Fruit fly (Drosophila melanogaster): Measurements from ENCODE around the gene Ibf2.
A peak's percentile ranks its signal among the peaks of the same experiment; 100 is the strongest.

Ibf2 gene

DNA sequence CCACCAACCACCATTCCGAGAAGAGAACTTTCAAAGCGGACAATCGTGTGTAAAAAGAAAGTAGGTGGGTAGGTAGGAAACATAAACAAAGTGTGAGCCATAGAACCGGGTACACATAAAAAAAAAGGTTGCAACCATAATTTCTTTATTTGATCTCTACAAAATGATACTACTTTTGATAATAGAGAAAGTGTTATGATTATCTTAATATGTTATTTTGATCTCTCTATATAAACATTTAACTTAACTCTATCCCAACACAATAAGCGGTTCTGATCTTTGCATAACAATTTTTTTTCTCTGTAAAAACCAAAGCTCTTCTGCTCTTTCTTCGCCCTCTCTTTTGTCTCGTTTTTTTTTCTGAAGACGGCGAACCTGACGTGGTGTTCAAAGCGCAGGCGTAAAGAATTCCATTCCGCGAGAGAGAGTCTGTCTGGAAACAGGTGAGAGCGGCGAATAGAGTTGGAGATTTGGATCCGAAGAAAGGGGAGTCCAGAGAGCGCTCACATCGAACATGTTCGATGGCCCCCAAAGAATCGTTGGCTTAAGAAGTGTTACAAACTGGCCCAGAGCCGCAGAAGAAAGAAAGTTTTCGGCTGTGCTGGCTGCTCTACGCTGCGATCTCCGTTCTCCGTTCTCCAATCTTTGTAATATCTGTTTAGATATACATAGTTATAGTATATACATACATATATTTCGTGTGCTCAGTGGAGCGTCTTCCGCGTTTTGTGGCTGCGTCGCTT, 11.3 kb downstream of the Ibf2 start:
- TF ChIP-seq Pif1B (GFP tag; optimal IDR thresholded peaks at IDR 0.05) (peak; percentile 69), CG8159 (tag; optimal IDR thresholded peaks at IDR 0.05) (peak; percentile 80), CG9948 (tag; optimal IDR thresholded peaks at IDR 0.05) (peak; percentile 72), CG14655 (GFP tag; optimal IDR thresholded peaks at IDR 0.05) (peak; percentile 90), rn (GFP tag; IDR thresholded peaks at IDR 0.05) (no peak), EcR (GFP tag; optimal IDR thresholded peaks at IDR 0.05) (peak; percentile 36), CG13204 (GFP tag; optimal IDR thresholded peaks at IDR 0.05) (peak; percentile 29), CG4496 (GFP tag; IDR thresholded peaks at IDR 0.05) (peak; percentile 68), CG8301 (tag; optimal IDR thresholded peaks at IDR 0.05) (peak; percentile 90), D1 (tag; optimal IDR thresholded peaks at IDR 0.05) (peak; percentile 94), fd96Ca (GFP tag; IDR thresholded peaks at IDR 0.05) (no peak), Ets98B (GFP tag; IDR thresholded peaks at IDR 0.05) (peak; percentile 77), CG17806 (tag; optimal IDR thresholded peaks at IDR 0.05) (peak; percentile 81), Pif1A (GFP tag; optimal IDR thresholded peaks at IDR 0.05) (peak; percentile 87), Snoo (tag; optimal IDR thresholded peaks at IDR 0.05) (peak; percentile 81), CG32121 (GFP tag; IDR thresholded peaks at IDR 0.05) (0 out of 2 replicates have a peak, but pooled peaks have one; percentile 31), CG34367 (tag; optimal IDR thresholded peaks at IDR 0.05) (peak; percentile 67), gl (tag; optimal IDR thresholded peaks at IDR 0.05) (peak; percentile 50), CG10348 (GFP tag; IDR thresholded peaks at IDR 0.05) (no peak), CG15710 (tag; optimal IDR thresholded peaks at IDR 0.05) (peak; percentile 71), CG12605 (GFP tag; IDR thresholded peaks at IDR 0.05) (peak; percentile 81)

DNA sequence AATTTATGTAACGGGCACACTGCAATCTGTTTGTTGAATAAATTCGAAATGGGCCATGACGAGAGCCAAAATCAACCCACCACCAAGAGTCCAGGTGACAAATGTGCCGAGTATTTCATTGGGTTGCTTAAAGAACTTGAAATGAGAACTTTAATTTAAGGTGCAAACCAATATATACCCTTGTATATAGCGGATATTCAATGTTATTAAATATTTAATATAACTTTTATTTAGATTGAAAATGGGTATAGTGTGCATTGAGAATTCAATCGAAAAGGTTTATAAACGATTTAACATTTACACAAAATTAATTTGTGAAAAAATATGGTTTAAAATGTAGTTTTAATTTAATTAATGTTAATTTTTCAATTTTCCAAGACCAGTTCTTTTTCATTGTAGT, 11.9 kb downstream of the Ibf2 start, which contains the start of gene CG8420:
CG8420 (plus strand) TSS at position 284 of the 400 bp plus-strand sequence.
- no peak for TF ChIP-seq CG8301 (tag; optimal IDR thresholded peaks at IDR 0.05)
- no peak for TF ChIP-seq EcR (GFP tag; optimal IDR thresholded peaks at IDR 0.05)
- no peak for TF ChIP-seq CG10348 (GFP tag; IDR thresholded peaks at IDR 0.05)
- no peak for TF ChIP-seq CG8159 (tag; optimal IDR thresholded peaks at IDR 0.05)

DNA sequence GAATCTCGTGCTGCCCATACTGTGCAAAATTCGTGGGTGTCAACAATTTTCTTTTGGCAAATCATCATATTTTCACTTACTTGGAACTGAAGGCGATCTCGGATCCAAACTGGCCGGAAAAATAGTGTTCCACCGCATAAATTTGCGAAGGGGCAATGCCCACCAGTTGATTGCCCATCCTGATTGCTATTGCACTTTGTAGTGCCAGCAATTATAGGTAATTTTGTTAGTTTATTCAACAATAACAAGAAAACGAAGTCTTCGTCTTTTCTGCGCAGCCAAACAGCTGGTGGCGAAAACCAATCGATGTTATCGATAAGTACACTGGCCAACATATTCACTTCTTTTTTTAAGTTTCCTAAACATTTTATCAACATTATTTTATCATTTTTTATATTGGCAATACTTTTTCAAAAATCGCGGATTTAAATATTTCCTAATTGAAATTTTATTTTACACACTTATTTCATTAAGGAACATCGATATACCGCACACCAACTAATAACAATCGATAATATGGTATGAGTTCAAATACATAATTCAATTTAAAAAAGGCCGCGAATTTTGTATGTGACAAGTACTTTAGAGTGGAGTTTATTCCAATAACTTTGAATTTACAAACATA, 12.6 kb downstream of the Ibf2 start, which contains the start of gene Vps15:
Vps15 (minus strand) TSS at position 294 of the 625 bp plus-strand sequence.
- TF ChIP-seq CG32121 (GFP tag; IDR thresholded peaks at IDR 0.05) (peak; percentile 76), fd96Ca (GFP tag; IDR thresholded peaks at IDR 0.05) (no peak), rn (GFP tag; IDR thresholded peaks at IDR 0.05) (no peak), CG12605 (GFP tag; IDR thresholded peaks at IDR 0.05) (peak; percentile 16; the same call in 1 of the 2 replicates), EcR (GFP tag; optimal IDR thresholded peaks at IDR 0.05) (peak; percentile 48), Pif1A (GFP tag; optimal IDR thresholded peaks at IDR 0.05) (peak; percentile 35), Snoo (tag; optimal IDR thresholded peaks at IDR 0.05) (peak; percentile 51), CG9948 (tag; optimal IDR thresholded peaks at IDR 0.05) (peak; percentile 55), D1 (tag; optimal IDR thresholded peaks at IDR 0.05) (peak; percentile 89), CG10348 (GFP tag; IDR thresholded peaks at IDR 0.05) (no peak), CG8301 (tag; optimal IDR thresholded peaks at IDR 0.05) (peak; percentile 57), CG8159 (tag; optimal IDR thresholded peaks at IDR 0.05) (peak; percentile 79), CG17806 (tag; optimal IDR thresholded peaks at IDR 0.05) (peak; percentile 69), CG15710 (tag; optimal IDR thresholded peaks at IDR 0.05) (peak; percentile 65), CG4496 (GFP tag; IDR thresholded peaks at IDR 0.05) (peak; percentile 80), gl (tag; optimal IDR thresholded peaks at IDR 0.05) (peak; percentile 24), CG13204 (GFP tag; optimal IDR thresholded peaks at IDR 0.05) (no peak), CG14655 (GFP tag; optimal IDR thresholded peaks at IDR 0.05) (peak; percentile 43), Ets98B (GFP tag; IDR thresholded peaks at IDR 0.05) (peak; percentile 73), CG34367 (tag; optimal IDR thresholded peaks at IDR 0.05) (peak; percentile 33), Pif1B (GFP tag; optimal IDR thresholded peaks at IDR 0.05) (peak; percentile 35)

DNA sequence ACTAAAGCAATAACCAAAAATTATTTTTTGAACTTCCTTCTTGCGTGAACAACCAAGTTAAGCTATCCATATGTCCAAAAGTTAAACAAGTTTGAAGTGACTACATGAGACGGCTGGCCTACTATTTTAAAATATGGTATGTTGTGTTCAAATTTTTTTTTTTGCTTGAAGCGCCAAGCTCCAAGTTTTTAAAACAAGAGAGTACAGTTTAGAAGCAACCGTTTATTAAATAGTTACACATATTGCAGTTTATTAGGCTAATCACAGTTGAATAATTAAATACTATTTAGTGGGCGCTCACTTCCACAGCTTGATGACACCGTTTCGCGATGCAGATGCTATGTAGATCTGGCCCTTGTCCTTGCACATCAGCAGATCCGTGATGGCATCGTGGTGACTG, 17.7 kb downstream of the Ibf2 start, which contains the start of gene D1:
D1 (minus strand) TSS at position 101 of the 400 bp plus-strand sequence.
- TF ChIP-seq CG12605 (GFP tag; IDR thresholded peaks at IDR 0.05) (no peak), CG9948 (tag; optimal IDR thresholded peaks at IDR 0.05) (no peak), CG4496 (GFP tag; IDR thresholded peaks at IDR 0.05) (no peak), Snoo (tag; optimal IDR thresholded peaks at IDR 0.05) (no peak), Pif1B (GFP tag; optimal IDR thresholded peaks at IDR 0.05) (no peak), gl (tag; optimal IDR thresholded peaks at IDR 0.05) (no peak), EcR (GFP tag; optimal IDR thresholded peaks at IDR 0.05) (no peak), CG17806 (tag; optimal IDR thresholded peaks at IDR 0.05) (no peak), CG15710 (tag; optimal IDR thresholded peaks at IDR 0.05) (no peak), Pif1A (GFP tag; optimal IDR thresholded peaks at IDR 0.05) (no peak), CG13204 (GFP tag; optimal IDR thresholded peaks at IDR 0.05) (no peak), CG32121 (GFP tag; IDR thresholded peaks at IDR 0.05) (no peak), rn (GFP tag; IDR thresholded peaks at IDR 0.05) (no peak), CG34367 (tag; optimal IDR thresholded peaks at IDR 0.05) (no peak), CG8159 (tag; optimal IDR thresholded peaks at IDR 0.05) (no peak), CG10348 (GFP tag; IDR thresholded peaks at IDR 0.05) (no peak)

DNA sequence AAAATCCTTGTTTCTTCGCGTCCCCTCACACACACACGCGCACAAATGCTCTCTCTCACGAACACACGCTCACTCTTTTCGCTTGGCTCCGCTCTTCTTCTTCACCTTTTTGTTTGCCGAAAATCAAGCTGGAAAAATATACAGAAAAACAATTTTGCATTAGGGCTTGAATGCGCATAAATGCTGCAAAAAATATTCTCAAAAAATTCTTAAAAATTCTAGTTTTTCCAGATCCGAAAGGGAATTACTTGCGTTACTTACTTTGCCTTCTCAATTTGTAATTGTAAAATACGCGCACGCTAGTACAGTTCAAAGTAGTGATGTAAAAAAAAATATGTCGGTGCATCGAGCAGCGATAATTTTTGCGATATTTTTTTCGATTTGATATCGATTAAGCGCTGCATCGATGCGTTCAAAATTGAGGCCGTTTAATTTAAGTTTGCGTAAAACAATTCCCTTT, 18.3 kb downstream of the Ibf2 start:
- no peak for TF ChIP-seq CG8159 (tag; optimal IDR thresholded peaks at IDR 0.05)
- TF ChIP-seq D1 (tag; optimal IDR thresholded peaks at IDR 0.05): peak; percentile 100
- TF ChIP-seq CG17806 (tag; optimal IDR thresholded peaks at IDR 0.05): no peak
- no peak for TF ChIP-seq CG8301 (tag; optimal IDR thresholded peaks at IDR 0.05)
- no peak for TF ChIP-seq CG32121 (GFP tag; IDR thresholded peaks at IDR 0.05)
- TF ChIP-seq CG34367 (tag; optimal IDR thresholded peaks at IDR 0.05): no peak
- no peak for TF ChIP-seq CG13204 (GFP tag; optimal IDR thresholded peaks at IDR 0.05)
- TF ChIP-seq Pif1B (GFP tag; optimal IDR thresholded peaks at IDR 0.05): no peak
- no peak for TF ChIP-seq Pif1A (GFP tag; optimal IDR thresholded peaks at IDR 0.05)
- TF ChIP-seq EcR (GFP tag; optimal IDR thresholded peaks at IDR 0.05): peak; percentile 35

All from whole organism, pupa.